Fruit fly (Drosophila melanogaster): ENCODE measurements around the gene CG12056.

The CG12056 gene

dm6 chrX:9226837-9227236 is 34.4 kb downstream of the CG12056 start, which contains the start of gene Gr8a:
Gene Gr8a (plus strand): TSS chrX:9227137.
- no peak for TF ChIP-seq Pif1A (GFP tag; optimal IDR thresholded peaks at IDR 0.05)
- no peak for TF ChIP-seq CG17806 (tag; optimal IDR thresholded peaks at IDR 0.05)
- no peak for TF ChIP-seq CG8159 (tag; optimal IDR thresholded peaks at IDR 0.05)
- no peak for TF ChIP-seq CG10348 (GFP tag; IDR thresholded peaks at IDR 0.05)

DNA sequence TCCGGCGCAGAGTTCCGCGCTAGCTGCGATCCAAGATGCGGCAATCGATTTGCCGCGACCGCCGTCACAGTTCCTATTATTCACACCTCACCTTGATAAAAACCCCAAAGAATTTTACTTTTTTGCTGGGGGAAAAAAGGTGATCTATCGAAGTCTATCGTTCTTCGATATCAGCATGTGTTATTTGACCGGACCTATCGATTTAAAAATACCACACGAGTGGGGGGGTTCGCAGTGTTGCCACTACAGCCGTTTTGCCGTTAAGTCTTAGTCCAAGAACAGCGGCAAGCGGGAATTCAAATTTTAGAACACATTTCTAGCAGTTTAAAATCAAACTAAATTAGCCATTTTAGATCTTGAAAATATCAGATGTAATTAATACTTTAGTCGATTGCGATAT is 39.7 kb downstream of the CG12056 start, which contains the start of gene CG12121:
Gene CG12121 (minus strand): TSS at position 180 of the 400 bp plus-strand sequence.
- TF ChIP-seq CG10348 (GFP tag; IDR thresholded peaks at IDR 0.05) (no peak), EcR (GFP tag; optimal IDR thresholded peaks at IDR 0.05) (no peak), CG17806 (tag; optimal IDR thresholded peaks at IDR 0.05) (no peak), CG14655 (GFP tag; optimal IDR thresholded peaks at IDR 0.05) (no peak), Pif1A (GFP tag; optimal IDR thresholded peaks at IDR 0.05) (no peak), CG8159 (tag; optimal IDR thresholded peaks at IDR 0.05) (no peak), Pif1B (GFP tag; optimal IDR thresholded peaks at IDR 0.05) (no peak), CG13204 (GFP tag; optimal IDR thresholded peaks at IDR 0.05) (no peak), fd96Ca (GFP tag; IDR thresholded peaks at IDR 0.05) (no peak), CG9948 (tag; optimal IDR thresholded peaks at IDR 0.05) (no peak), gl (tag; optimal IDR thresholded peaks at IDR 0.05) (no peak)

DNA sequence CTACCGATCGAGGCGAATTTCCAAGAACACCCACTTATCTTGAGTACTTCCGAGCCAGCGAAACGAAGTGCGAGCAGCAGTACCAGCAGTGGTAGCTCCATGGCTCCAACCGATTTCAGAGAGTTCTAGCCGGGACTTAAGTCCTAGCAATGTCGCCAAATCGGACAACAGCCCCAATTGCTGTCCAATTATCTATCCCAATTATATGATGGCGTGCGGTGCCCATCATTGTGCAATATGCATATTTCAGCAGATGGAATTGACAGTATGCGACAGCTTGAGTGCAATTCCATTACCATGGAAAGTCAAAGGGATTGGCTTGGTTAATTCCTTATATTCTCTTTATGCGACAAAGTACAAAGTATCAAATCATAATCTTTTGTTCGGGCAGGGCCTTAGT is 44.0 kb downstream of the CG12056 start, which contains the start of gene Ir8a:
Gene Ir8a (minus strand): TSS at position 101 of the 400 bp plus-strand sequence.
- TF ChIP-seq fd96Ca (GFP tag; IDR thresholded peaks at IDR 0.05) (no peak), rn (GFP tag; IDR thresholded peaks at IDR 0.05) (no peak), CG8301 (tag; optimal IDR thresholded peaks at IDR 0.05) (no peak), CG13204 (GFP tag; optimal IDR thresholded peaks at IDR 0.05) (no peak), gl (tag; optimal IDR thresholded peaks at IDR 0.05) (no peak), CG32121 (GFP tag; IDR thresholded peaks at IDR 0.05) (no peak), EcR (GFP tag; optimal IDR thresholded peaks at IDR 0.05) (no peak), CG4496 (GFP tag; IDR thresholded peaks at IDR 0.05) (no peak), CG10348 (GFP tag; IDR thresholded peaks at IDR 0.05) (no peak), CG14655 (GFP tag; optimal IDR thresholded peaks at IDR 0.05) (no peak), CG8159 (tag; optimal IDR thresholded peaks at IDR 0.05) (no peak), CG15710 (tag; optimal IDR thresholded peaks at IDR 0.05) (no peak), CG17806 (tag; optimal IDR thresholded peaks at IDR 0.05) (no peak), CG9948 (tag; optimal IDR thresholded peaks at IDR 0.05) (no peak), CG12605 (GFP tag; IDR thresholded peaks at IDR 0.05) (no peak), Snoo (tag; optimal IDR thresholded peaks at IDR 0.05) (no peak), D1 (tag; optimal IDR thresholded peaks at IDR 0.05) (no peak), Ets98B (GFP tag; IDR thresholded peaks at IDR 0.05) (no peak), CG34367 (tag; optimal IDR thresholded peaks at IDR 0.05) (no peak), Pif1A (GFP tag; optimal IDR thresholded peaks at IDR 0.05) (no peak)
